Fruit fly (Drosophila melanogaster): ENCODE results near the gene CG42322.

dm6 chr3R:20788559-20788958, 48.7 kb downstream of the CG42322 start:
- no peak for TF ChIP-seq CG8478 (optimal IDR thresholded peaks at IDR 0.05)
- no peak for TF ChIP-seq CTCF (optimal IDR thresholded peaks at IDR 0.05)

All from S2 (cell line).